Worm (Caenorhabditis elegans) whole organism, late embryonic: ENCODE measurements around the gene F58F9.6.

Experiments
- C08G9.2 ChIP-seq: sonication (generic microtip); optimal IDR thresholded peaks from 2 replicates; lab custom pipeline; 2016; ENCODE audit warnings: mild to moderate bottlenecking, missing genetic modification characterization, moderate library complexity, missing compliant biosample characterization
- C38D4.7 ChIP-seq: fragments of 200-800 bp; sonication (Bioruptor generic); optimal IDR thresholded peaks from 2 replicates; lab custom pipeline; 2018; ENCODE audit warnings: mild to moderate bottlenecking, missing genetic modification characterization, moderate library complexity, missing compliant biosample characterization
- F13H6.1 ChIP-seq: sonication (generic microtip); optimal IDR thresholded peaks from 2 replicates; lab custom pipeline; 2016; ENCODE audit warnings: missing genetic modification characterization, missing compliant biosample characterization
- T23F11.4 ChIP-seq: fragments of 200-800 bp; sonication (Bioruptor generic); optimal IDR thresholded peaks from 2 replicates; lab custom pipeline; 2018; ENCODE audit warnings: mild to moderate bottlenecking, missing genetic modification characterization, missing compliant biosample characterization
- ceh-14 ChIP-seq: sonication (generic microtip); optimal IDR thresholded peaks from 2 replicates; lab custom pipeline; 2016; ENCODE audit warnings: missing genotype, missing genetic modification characterization, missing compliant biosample characterization
- ceh-18 ChIP-seq: sonication (generic microtip); optimal IDR thresholded peaks from 2 replicates; lab custom pipeline; 2016; ENCODE audit warnings: missing genetic modification characterization, missing compliant biosample characterization
- ceh-19 ChIP-seq: fragments of 200-800 bp; sonication (Bioruptor generic); optimal IDR thresholded peaks from 2 replicates; lab custom pipeline; 2018; ENCODE audit warnings: mild to moderate bottlenecking, missing genetic modification characterization, missing compliant biosample characterization
- ceh-2 ChIP-seq: sonication (generic microtip); optimal IDR thresholded peaks from 2 replicates; lab custom pipeline; 2016; ENCODE audit warnings: missing genotype, missing genetic modification characterization, missing compliant biosample characterization
- ceh-22 ChIP-seq: sonication (generic microtip); optimal IDR thresholded peaks from 2 replicates; lab custom pipeline; 2017; ENCODE audit warnings: missing biosample characterization, missing genetic modification characterization
- ceh-30 ChIP-seq: fragments of 150-350 bp; optimal IDR thresholded peaks from 2 replicates; lab custom pipeline; 2014; ENCODE audit warnings: missing biosample characterization, missing genetic modification characterization
- ceh-34 ChIP-seq: sonication (generic microtip); optimal IDR thresholded peaks from 2 replicates; lab custom pipeline; 2016; ENCODE audit warnings: mild to moderate bottlenecking, missing genetic modification characterization, missing compliant biosample characterization
- ceh-45 ChIP-seq: fragments of 200-800 bp; sonication (Bioruptor generic); IDR thresholded peaks from 2 replicates; pipeline ENCODE4 v1.3.6; 2022; ENCODE audit warnings: missing genetic modification reagents, missing genetic modification characterization, missing compliant biosample characterization
- che-1 ChIP-seq: sonication (generic microtip); optimal IDR thresholded peaks from 2 replicates; lab custom pipeline; 2016; ENCODE audit warnings: mild to moderate bottlenecking, missing genetic modification characterization, missing compliant biosample characterization
- eyg-1 ChIP-seq: sonication (generic microtip); optimal IDR thresholded peaks from 2 replicates; lab custom pipeline; 2016; ENCODE audit warnings: missing genotype, missing genetic modification characterization, missing compliant biosample characterization
- fax-1 ChIP-seq: sonication (generic microtip); optimal IDR thresholded peaks from 2 replicates; lab custom pipeline; 2016; ENCODE audit warnings: missing genotype, missing genetic modification characterization, missing compliant biosample characterization
- gmeb-2 ChIP-seq: sonication (generic microtip); optimal IDR thresholded peaks from 2 replicates; lab custom pipeline; 2016; ENCODE audit warnings: missing genetic modification characterization, inconsistent platforms, missing compliant biosample characterization
- hlh-15 ChIP-seq: sonication (generic microtip); optimal IDR thresholded peaks from 2 replicates; lab custom pipeline; 2016; ENCODE audit warnings: missing genetic modification characterization, missing compliant biosample characterization
- hlh-30 ChIP-seq: sonication (generic microtip); optimal IDR thresholded peaks from 2 replicates; lab custom pipeline; 2017; ENCODE audit warnings: antibody characterized with exemption, missing genetic modification characterization, missing compliant biosample characterization; ENCODE audit not compliant: insufficient read depth
- hlh-6 ChIP-seq: sonication (generic microtip); optimal IDR thresholded peaks from 2 replicates; lab custom pipeline; 2016; ENCODE audit warnings: missing genotype, missing genetic modification characterization, missing compliant biosample characterization
- madf-2 ChIP-seq: sonication (generic microtip); optimal IDR thresholded peaks from 2 replicates; lab custom pipeline; 2017; ENCODE audit warnings: missing genetic modification characterization, missing compliant biosample characterization
- nhr-11 ChIP-seq: fragments of 150-350 bp; optimal IDR thresholded peaks from 2 replicates; lab custom pipeline; 2014; ENCODE audit warnings: missing biosample characterization, missing genetic modification characterization
- odd-2 ChIP-seq: sonication (generic microtip); optimal IDR thresholded peaks from 2 replicates; lab custom pipeline; 2017; ENCODE audit warnings: antibody characterized with exemption, mild to moderate bottlenecking, missing genetic modification characterization, missing compliant biosample characterization
- pag-3 ChIP-seq: sonication (generic microtip); optimal IDR thresholded peaks from 2 replicates; lab custom pipeline; 2016; ENCODE audit warnings: missing compliant biosample characterization, missing genetic modification characterization, borderline replicate concordance
- pat-9 ChIP-seq: fragments of 200-800 bp; sonication (Bioruptor generic); optimal IDR thresholded peaks from 2 replicates; lab custom pipeline; 2018; ENCODE audit warnings: mild to moderate bottlenecking, missing genetic modification characterization, moderate library complexity, missing compliant biosample characterization
- pha-4 ChIP-seq: fragments of 150-350 bp; optimal IDR thresholded peaks from 2 replicates; lab custom pipeline; 2018; ENCODE audit warnings: missing biosample characterization, missing genetic modification reagents, missing genetic modification characterization
- pqm-1 ChIP-seq: sonication (generic microtip); optimal IDR thresholded peaks from 2 replicates; lab custom pipeline; 2016; ENCODE audit warnings: missing genetic modification characterization, missing compliant biosample characterization
- pros-1 ChIP-seq: fragments of 150-350 bp; optimal IDR thresholded peaks from 2 replicates; lab custom pipeline; 2014; ENCODE audit warnings: missing biosample characterization, missing genetic modification reagents, missing genetic modification characterization
- rnt-1 ChIP-seq: sonication (generic microtip); optimal IDR thresholded peaks from 2 replicates; lab custom pipeline; 2016; ENCODE audit warnings: missing genetic modification characterization, missing compliant biosample characterization
- sdc-2 ChIP-seq: sonication (generic microtip); optimal IDR thresholded peaks from 2 replicates; lab custom pipeline; 2016; ENCODE audit warnings: missing genotype, missing genetic modification characterization, missing compliant biosample characterization
- tbx-2 ChIP-seq: sonication (generic microtip); optimal IDR thresholded peaks from 2 replicates; lab custom pipeline; 2016; ENCODE audit warnings: missing genetic modification characterization, missing compliant biosample characterization
- ttx-3 ChIP-seq: sonication (generic microtip); optimal IDR thresholded peaks from 2 replicates; lab custom pipeline; 2016; ENCODE audit warnings: missing genetic modification reagents, missing genetic modification characterization, missing compliant biosample characterization
- unc-3 ChIP-seq, 2 experiments: fragments of 200-800 bp in 1 of 2; sonication (Bioruptor generic) in 1 of 2; sonication (generic microtip) in 1 of 2; conservative IDR thresholded peaks in 1 of 2; optimal IDR thresholded peaks in 1 of 2; 2 replicates each; pipeline versions ENCODE4 v1.3.6 to Lab custom; 2016 to 2022; ENCODE audit warnings: missing compliant biosample characterization in 2 of 2, missing genetic modification characterization in 2 of 2, missing genetic modification reagents in 1 of 2
- unc-55 ChIP-seq: sonication (generic microtip); optimal IDR thresholded peaks from 2 replicates; lab custom pipeline; 2017; ENCODE audit warnings: missing biosample characterization, missing genetic modification reagents, missing genetic modification characterization
- ztf-16 ChIP-seq: sonication (generic microtip); optimal IDR thresholded peaks from 2 replicates; lab custom pipeline; 2017; ENCODE audit warnings: missing genetic modification characterization, missing compliant biosample characterization

F58F9.6 gene

DNA sequence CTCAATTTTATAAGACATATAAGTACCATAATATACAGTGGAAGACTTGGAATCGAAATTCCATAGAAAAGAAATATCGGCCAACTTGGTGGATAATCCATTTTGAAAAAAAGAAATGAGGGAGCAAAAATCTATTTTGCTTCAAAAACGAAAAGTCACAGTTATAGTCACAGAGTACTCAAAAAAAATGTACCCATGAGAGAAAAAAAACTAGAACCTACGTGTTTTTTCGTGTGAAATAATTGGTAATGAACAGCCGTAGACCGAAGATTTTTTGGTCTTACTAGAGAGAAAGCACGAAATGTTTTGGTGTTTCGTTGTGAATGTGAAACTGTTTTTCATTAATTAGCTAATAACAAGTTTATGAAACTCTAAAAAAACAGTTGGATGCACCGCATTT is 31.9 kb upstream of the F58F9.6 start, which contains the start of gene srv-30:
srv-30 (minus strand) TSS at position 101 of the 400 bp plus-strand sequence.
- TF ChIP-seq nhr-11 (tag; lab: Kevin White, UChicago) (no peak), F13H6.1 (no peak), ceh-45 (GFP tag; lab: Robert Waterston, UW) (no peak), ztf-16 (no peak), ceh-19 (GFP tag; lab: Kevin White, UChicago) (no peak), hlh-15 (tag; lab: Kevin White, UChicago) (no peak)

DNA sequence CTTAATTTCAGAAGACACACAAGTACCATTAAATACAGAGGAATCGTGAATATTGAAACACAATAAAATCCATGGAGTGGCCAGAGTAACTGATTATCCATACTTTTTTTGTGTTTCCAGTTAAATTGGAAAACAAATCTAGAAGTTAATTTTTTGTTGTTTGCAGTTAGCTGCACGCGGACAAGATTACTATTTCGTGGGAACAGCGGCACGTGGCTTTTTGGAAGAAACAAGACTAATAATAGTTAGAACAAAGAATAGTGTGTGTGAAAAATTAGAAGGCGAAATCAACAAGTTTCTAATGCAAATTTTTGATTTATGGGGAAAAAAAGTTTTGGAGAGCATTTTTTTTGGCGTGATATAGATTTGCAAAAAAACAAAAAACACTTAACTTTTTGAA is 29.1 kb upstream of the F58F9.6 start, which contains the start of gene srv-29:
srv-29 (minus strand) TSS at position 101 of the 400 bp plus-strand sequence.
- no peak for TF ChIP-seq unc-3 (GFP tag; conservative IDR thresholded peaks at IDR 0.05; lab: Robert Waterston, UW)
- no peak for TF ChIP-seq unc-3 (tag; optimal IDR thresholded peaks at IDR 0.05; lab: Kevin White, UChicago)

DNA sequence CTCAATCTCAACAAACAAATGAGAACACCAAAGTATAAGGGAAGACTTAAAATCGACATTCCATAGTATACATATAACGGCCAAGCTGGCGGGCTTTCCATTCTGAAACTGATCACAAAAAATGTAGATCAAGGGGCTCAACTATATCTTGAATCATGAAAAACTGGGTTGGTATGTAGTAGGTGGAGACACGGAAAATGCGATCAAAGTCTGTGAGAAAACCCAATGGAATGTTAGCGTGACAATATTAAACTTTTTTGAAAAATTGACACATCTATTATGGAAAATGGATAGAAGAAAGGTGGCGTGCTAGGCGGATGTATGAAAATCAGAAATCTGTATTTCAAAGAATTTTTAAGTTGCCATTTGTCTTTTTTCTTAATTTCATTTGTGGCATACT is 25.8 kb upstream of the F58F9.6 start, which contains the start of gene srv-28:
srv-28 (minus strand) TSS at position 101 of the 400 bp plus-strand sequence.
- no peak for TF ChIP-seq pqm-1 (tag; lab: Kevin White, UChicago)
- TF ChIP-seq, all 69 proteins: peak for 0

- TF ChIP-seq pag-3 (tag; lab: Kevin White, UChicago) (no peak), tbx-2 (tag; lab: Kevin White, UChicago) (no peak), ceh-22 (no peak), che-1 (tag; lab: Kevin White, UChicago) (no peak), ceh-14 (tag; lab: Kevin White, UChicago) (no peak), gmeb-2 (no peak), odd-2 (tag; lab: Kevin White, UChicago) (no peak), pat-9 (no peak), ttx-3 (tag; lab: Kevin White, UChicago) (no peak), C08G9.2 (tag; lab: Kevin White, UChicago) (no peak), ceh-34 (tag; lab: Kevin White, UChicago) (no peak), hlh-30 (tag; lab: Kevin White, UChicago) (no peak)
These were observed 22.3 kb upstream of the F58F9.6 start, which contains the start of gene nlp-16 for ce11 chrIV:6259732-6260131. nlp-16 (minus strand) TSS chrIV:6259832.

- no peak for TF ChIP-seq ceh-30 (tag; lab: Kevin White, UChicago)
- no peak for TF ChIP-seq hlh-30 (tag; lab: Kevin White, UChicago)
- no peak for TF ChIP-seq pros-1
- no peak for TF ChIP-seq pat-9
- TF ChIP-seq ceh-19 (GFP tag; lab: Kevin White, UChicago), result no peak
- TF ChIP-seq eyg-1 (tag; lab: Kevin White, UChicago), result no peak
- TF ChIP-seq C38D4.7 (GFP tag; lab: Kevin White, UChicago), result no peak
- no peak for TF ChIP-seq fax-1 (tag; lab: Kevin White, UChicago)
- TF ChIP-seq sdc-2 (tag; lab: Kevin White, UChicago), result no peak
- no peak for TF ChIP-seq hlh-6 (tag; lab: Kevin White, UChicago)
- no peak for TF ChIP-seq unc-55
- no peak for TF ChIP-seq odd-2 (tag; lab: Kevin White, UChicago)
- no peak for TF ChIP-seq pha-4
- no peak for TF ChIP-seq C08G9.2 (tag; lab: Kevin White, UChicago)
- no peak for TF ChIP-seq T23F11.4 (GFP tag; lab: Kevin White, UChicago)
- no peak for TF ChIP-seq madf-2 (tag; lab: Kevin White, UChicago)
- no peak for TF ChIP-seq rnt-1
- TF ChIP-seq ceh-18 (tag; lab: Kevin White, UChicago), result no peak
- no peak for TF ChIP-seq ceh-2 (tag; lab: Kevin White, UChicago)
These were observed 21.6 kb upstream of the F58F9.6 start for ce11 chrIV:6258967-6259366.
